Fruit fly (Drosophila melanogaster) whole organism, embryonic: ENCODE measurements around the gene Sec8.

Source experiments
- B-H1 ChIP-seq: fragments of 200-800 bp; sonication (Bioruptor generic); IDR thresholded peaks from 3 replicates; pipeline ENCODE4 v1.3.6; 2022; ENCODE audit warnings: missing biosample characterization, missing genetic modification characterization
- Bgb ChIP-seq: fragments of 200-800 bp; sonication (Bioruptor generic); IDR thresholded peaks from 2 replicates; pipeline ENCODE4 v1.3.6; 2022; ENCODE audit warnings: missing biosample characterization, missing genetic modification characterization; ENCODE audit not compliant: partially characterized antibody
- CG14710 ChIP-seq: fragments of 200-800 bp; sonication (Bioruptor generic); optimal IDR thresholded peaks from 3 replicates; lab custom pipeline; 2019; ENCODE audit warnings: missing biosample characterization, mild to moderate bottlenecking, missing genetic modification characterization, moderate library complexity
- CG2116 ChIP-seq: fragments of 200-800 bp; sonication (Bioruptor generic); optimal IDR thresholded peaks from 3 replicates; lab custom pipeline; 2018; ENCODE audit warnings: missing biosample characterization, mild to moderate bottlenecking, missing genetic modification characterization
- CG2712 ChIP-seq: fragments of 200-800 bp; optimal IDR thresholded peaks from 3 replicates; lab custom pipeline; 2019; ENCODE audit warnings: missing biosample characterization, mild to moderate bottlenecking, missing genetic modification characterization, moderate library complexity
- CG34224 ChIP-seq: fragments of 200-800 bp; sonication (Bioruptor generic); IDR thresholded peaks from 3 replicates; pipeline ENCODE4 v1.3.6; 2022; ENCODE audit warnings: missing biosample characterization, missing genetic modification characterization; ENCODE audit not compliant: partially characterized antibody
- CG6765 ChIP-seq: fragments of 200-800 bp; sonication (Bioruptor generic); optimal IDR thresholded peaks from 3 replicates; lab custom pipeline; 2017; ENCODE audit warnings: missing biosample characterization, mild to moderate bottlenecking, missing genetic modification characterization
- CG7357 ChIP-seq: fragments of 200-800 bp; sonication (Bioruptor generic); IDR thresholded peaks from 3 replicates; pipeline ENCODE4 v1.3.6; 2022; ENCODE audit warnings: missing biosample characterization, missing genetic modification characterization
- CG7556 ChIP-seq: fragments of 200-800 bp; sonication (Bioruptor generic); optimal IDR thresholded peaks from 2 replicates; lab custom pipeline; 2017; ENCODE audit warnings: missing biosample characterization, mild to moderate bottlenecking, missing genetic modification characterization
- CG7928 ChIP-seq: fragments of 200-800 bp; sonication (Bioruptor generic); optimal IDR thresholded peaks from 2 replicates; lab custom pipeline; 2017; ENCODE audit warnings: missing biosample characterization, mild to moderate bottlenecking, missing genetic modification characterization
- CG8944 ChIP-seq: fragments of 200-800 bp; sonication (Bioruptor generic); optimal IDR thresholded peaks from 3 replicates; lab custom pipeline; 2016; ENCODE audit warnings: missing biosample characterization, missing genetic modification characterization
- CTCF ChIP-seq: fragments of 200-800 bp; sonication (Bioruptor generic); optimal IDR thresholded peaks from 2 replicates; lab custom pipeline; 2017; ENCODE audit warnings: missing biosample characterization, mild to moderate bottlenecking, missing genetic modification characterization, moderate library complexity
- Dfd ChIP-seq, 2 experiments: fragments of >200 bp; optimal IDR thresholded peaks; 2 replicates each; lab custom pipeline; 2017; ENCODE audit warnings: missing biosample characterization in 2 of 2, missing genetic modification characterization in 2 of 2
- Dp ChIP-seq: fragments of 200-800 bp; sonication (Bioruptor generic); optimal IDR thresholded peaks from 2 replicates; lab custom pipeline; 2018; ENCODE audit warnings: missing biosample characterization, mild to moderate bottlenecking, missing genetic modification characterization, moderate library complexity
- E2f1 ChIP-seq: fragments of 200-800 bp; sonication (Bioruptor generic); IDR thresholded peaks from 2 replicates; pipeline ENCODE4 v1.3.6; 2022; ENCODE audit warnings: missing biosample characterization, missing genetic modification characterization
- Elba2 ChIP-seq: fragments of 200-800 bp; sonication (Bioruptor generic); optimal IDR thresholded peaks from 3 replicates; lab custom pipeline; 2016; ENCODE audit warnings: missing biosample characterization, missing genetic modification characterization
- Fer1 ChIP-seq: fragments of 200-800 bp; sonication (Bioruptor generic); optimal IDR thresholded peaks from 2 replicates; lab custom pipeline; 2017; ENCODE audit warnings: missing biosample characterization, mild to moderate bottlenecking, missing genetic modification characterization
- HmgZ ChIP-seq: fragments of 200-800 bp; sonication (Bioruptor generic); optimal IDR thresholded peaks from 2 replicates; lab custom pipeline; 2018; ENCODE audit warnings: missing biosample characterization, mild to moderate bottlenecking, missing genetic modification characterization
- Hmr ChIP-seq: fragments of 200-800 bp; sonication (Bioruptor generic); optimal IDR thresholded peaks from 3 replicates; lab custom pipeline; 2017; ENCODE audit warnings: mild to moderate bottlenecking, missing biosample characterization, missing genetic modification reagents, missing genetic modification characterization
- Lim3 ChIP-seq: fragments of 200-800 bp; sonication (Bioruptor generic); IDR thresholded peaks from 2 replicates; pipeline ENCODE4 v1.3.6; 2022; ENCODE audit warnings: missing biosample characterization, missing genetic modification characterization
- Med ChIP-seq: fragments of 200-800 bp; sonication (Bioruptor generic); peaks from one replicate; lab custom pipeline; 2016; ENCODE audit warnings: missing biosample characterization, missing genetic modification characterization, mild to moderate bottlenecking, inconsistent platforms, moderate library complexity
- Neu2 ChIP-seq: fragments of 200-800 bp; sonication (Bioruptor generic); optimal IDR thresholded peaks from 3 replicates; lab custom pipeline; 2016; ENCODE audit warnings: missing biosample characterization, missing genetic modification characterization, borderline replicate concordance
- Optix ChIP-seq: fragments of 200-800 bp; sonication (Bioruptor generic); IDR thresholded peaks from 3 replicates; pipeline ENCODE4 v1.3.6; 2022; ENCODE audit warnings: missing biosample characterization, missing genetic modification characterization
- Ptx1 ChIP-seq: fragments of 200-800 bp; sonication (Bioruptor generic); IDR thresholded peaks from 2 replicates; pipeline ENCODE4 v1.3.6; 2022; ENCODE audit warnings: missing biosample characterization, missing genetic modification characterization
- Ravus ChIP-seq: fragments of 200-800 bp; sonication (Bioruptor generic); IDR thresholded peaks from 2 replicates; pipeline ENCODE4 v1.3.6; 2022; ENCODE audit warnings: missing biosample characterization, missing genetic modification characterization
- Sox100B ChIP-seq: fragments of 200-800 bp; sonication (Bioruptor generic); optimal IDR thresholded peaks from 3 replicates; lab custom pipeline; 2018; ENCODE audit warnings: missing biosample characterization, mild to moderate bottlenecking, missing genetic modification characterization
- Ssrp ChIP-seq: fragments of 200-800 bp; sonication (Bioruptor generic); optimal IDR thresholded peaks from 2 replicates; lab custom pipeline; 2018; ENCODE audit warnings: missing biosample characterization, mild to moderate bottlenecking, missing genetic modification characterization, moderate library complexity
- Xrp1 ChIP-seq: fragments of 200-800 bp; sonication (Bioruptor generic); IDR thresholded peaks from 2 replicates; pipeline ENCODE4 v1.3.6; 2022; ENCODE audit warnings: missing biosample characterization, missing genetic modification characterization
- ash1 ChIP-seq: fragments of 200-800 bp; sonication (Bioruptor generic); optimal IDR thresholded peaks from 2 replicates; lab custom pipeline; 2018; ENCODE audit warnings: missing biosample characterization, mild to moderate bottlenecking, missing genetic modification characterization
- btn ChIP-seq: fragments of 200-800 bp; sonication (Bioruptor generic); optimal IDR thresholded peaks from 2 replicates; lab custom pipeline; 2016; ENCODE audit warnings: missing biosample characterization, missing genetic modification characterization
- chm ChIP-seq: fragments of 200-800 bp; sonication (Bioruptor generic); IDR thresholded peaks from 2 replicates; pipeline ENCODE4 v1.3.6; 2022; ENCODE audit warnings: missing biosample characterization, missing genetic modification characterization
- crol ChIP-seq: fragments of 200-800 bp; sonication (Bioruptor generic); IDR thresholded peaks from 2 replicates; pipeline ENCODE4 v1.3.6; 2022; ENCODE audit warnings: missing biosample characterization, missing genetic modification characterization
- crp ChIP-seq, 2 experiments: fragments of 200-800 bp; sonication (Bioruptor generic); optimal IDR thresholded peaks; 2 replicates in 1 of 2; 3 replicates in 1 of 2; lab custom pipeline; 2017; ENCODE audit warnings: missing biosample characterization in 2 of 2, missing genetic modification characterization in 2 of 2, mild to moderate bottlenecking in 1 of 2, moderate library complexity in 1 of 2
- gce ChIP-seq: fragments of 200-800 bp; sonication (Bioruptor generic); IDR thresholded peaks from 3 replicates; pipeline ENCODE4 v1.3.6; 2022; ENCODE audit warnings: missing biosample characterization, missing genetic modification characterization
- gcm ChIP-seq: fragments of 200-800 bp; sonication (Bioruptor generic); optimal IDR thresholded peaks from 2 replicates; lab custom pipeline; 2019; ENCODE audit warnings: missing biosample characterization, mild to moderate bottlenecking, missing genetic modification characterization, moderate library complexity
- gcm2 ChIP-seq: fragments of 200-800 bp; sonication (Bioruptor generic); optimal IDR thresholded peaks from 2 replicates; lab custom pipeline; 2016; ENCODE audit warnings: missing biosample characterization, missing genetic modification characterization
- grau ChIP-seq: fragments of 200-800 bp; optimal IDR thresholded peaks from 3 replicates; lab custom pipeline; 2019; ENCODE audit warnings: missing biosample characterization, mild to moderate bottlenecking, missing genetic modification characterization, moderate library complexity
- ham ChIP-seq: fragments of 200-800 bp; sonication (Bioruptor generic); IDR thresholded peaks from 2 replicates; pipeline ENCODE4 v1.3.6; 2022; ENCODE audit warnings: missing biosample characterization, missing genetic modification characterization
- hbn ChIP-seq: fragments of 200-800 bp; sonication (Bioruptor generic); IDR thresholded peaks from 2 replicates; pipeline ENCODE4 v1.3.6; 2022; ENCODE audit warnings: missing biosample characterization, missing genetic modification characterization; ENCODE audit not compliant: partially characterized antibody
- oc ChIP-seq: fragments of 200-800 bp; sonication (Bioruptor generic); optimal IDR thresholded peaks from 2 replicates; lab custom pipeline; 2018; ENCODE audit warnings: missing biosample characterization, mild to moderate bottlenecking, missing genetic modification characterization, moderate library complexity
- org-1 ChIP-seq: fragments of 200-800 bp; sonication (Bioruptor generic); optimal IDR thresholded peaks from 2 replicates; lab custom pipeline; 2017; ENCODE audit warnings: missing biosample characterization, missing genetic modification characterization
- pfk ChIP-seq: fragments of 200-800 bp; sonication (Bioruptor generic); optimal IDR thresholded peaks from 2 replicates; lab custom pipeline; 2018; ENCODE audit warnings: missing biosample characterization, mild to moderate bottlenecking, missing genetic modification characterization, moderate library complexity
- psq ChIP-seq: fragments of 200-800 bp; sonication (Bioruptor generic); optimal IDR thresholded peaks from 2 replicates; lab custom pipeline; 2017; ENCODE audit warnings: missing biosample characterization, missing genetic modification characterization
- pum ChIP-seq: fragments of 200-800 bp; sonication (Bioruptor generic); optimal IDR thresholded peaks from 2 replicates; lab custom pipeline; 2016; ENCODE audit warnings: missing biosample characterization, missing genetic modification characterization
- run ChIP-seq: fragments of 200-800 bp; sonication (Bioruptor generic); optimal IDR thresholded peaks from 3 replicates; lab custom pipeline; 2018; ENCODE audit warnings: missing biosample characterization, mild to moderate bottlenecking, missing genetic modification characterization
- sc ChIP-seq, 3 experiments: fragments of >200 bp in 2 of 3; fragments of 200-800 bp in 1 of 3; sonication (Bioruptor generic) in 1 of 3; optimal IDR thresholded peaks; 2 replicates in 2 of 3; 3 replicates in 1 of 3; lab custom pipeline; 2017; ENCODE audit warnings: mild to moderate bottlenecking in 1 of 3, missing biosample characterization in 1 of 3, missing genetic modification characterization in 1 of 3, missing genetic modification reagents in 1 of 3
- sug ChIP-seq: fragments of 200-800 bp; optimal IDR thresholded peaks from 2 replicates; lab custom pipeline; 2019; ENCODE audit warnings: missing biosample characterization, mild to moderate bottlenecking, missing genetic modification characterization, moderate library complexity
- tna ChIP-seq: fragments of 200-800 bp; sonication (Bioruptor generic); IDR thresholded peaks from 2 replicates; pipeline ENCODE4 v1.3.6; 2022; ENCODE audit warnings: missing biosample characterization, missing genetic modification characterization; ENCODE audit not compliant: partially characterized antibody
- trem ChIP-seq: fragments of 200-800 bp; optimal IDR thresholded peaks from 3 replicates; lab custom pipeline; 2019; ENCODE audit warnings: missing biosample characterization, mild to moderate bottlenecking, missing genetic modification characterization, moderate library complexity
- zf30C ChIP-seq: fragments of 200-800 bp; sonication (Bioruptor generic); optimal IDR thresholded peaks from 3 replicates; lab custom pipeline; 2018; ENCODE audit warnings: missing biosample characterization, mild to moderate bottlenecking, missing genetic modification characterization

The Sec8 gene

DNA sequence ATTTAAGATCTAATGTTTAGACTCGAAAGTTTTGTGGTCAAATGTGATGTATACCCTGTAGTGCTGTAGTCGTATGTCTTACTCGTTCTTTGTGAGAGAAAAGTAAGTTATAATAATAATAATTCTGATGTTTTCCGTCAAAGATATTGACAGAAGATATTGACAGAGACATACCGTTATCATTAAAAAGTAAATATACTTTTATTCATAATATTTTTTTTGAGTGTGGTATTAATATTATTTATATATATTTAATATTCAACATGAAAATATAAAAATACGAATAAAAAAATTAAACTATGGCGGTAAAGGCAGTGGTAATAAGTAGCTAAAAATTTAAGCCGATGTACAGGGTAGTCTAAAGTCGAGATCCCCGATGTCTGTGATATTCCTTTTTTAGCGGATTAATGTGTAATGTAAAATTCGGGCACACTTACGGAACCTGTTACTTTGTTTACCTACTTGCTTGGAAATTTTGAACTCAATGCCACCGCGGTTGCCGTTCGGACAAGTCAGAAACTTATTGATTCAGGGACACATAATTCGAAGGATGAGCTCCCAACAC is 22.4 kb downstream of the Sec8 start, which contains the start of the genes CG2100 and CG1236 (continued):
- TF ChIP-seq CG7556 (GFP tag; lab: Kevin White, UChicago) (peak; percentile 91), Dfd (GFP tag; optimal IDR thresholded peaks at IDR 0.05; lab: Kevin White, UChicago) (no peak), Med (GFP tag; lab: Kevin White, UChicago) (peak; percentile 88), CG14710 (tag; lab: Kevin White, UChicago) (peak; percentile 91), oc (peak; percentile 82), crp (GFP tag; optimal IDR thresholded peaks at IDR 0.05; lab: Kevin White, UChicago) (peak in 1 of 2 experiments; percentile 35), pum (peak; percentile 32), gcm2 (GFP tag; lab: Kevin White, UChicago) (peak; percentile 13), Ptx1 (GFP tag; lab: Robert Waterston, UW) (peak; percentile 82), Dp (peak; percentile 21), CG6765 (GFP tag; lab: Kevin White, UChicago) (peak; percentile 69), btn (GFP tag; lab: Kevin White, UChicago) (peak; percentile 3), org-1 (peak; percentile 68), tna (GFP tag; lab: Robert Waterston, UW) (no peak), trem (tag; lab: Kevin White, UChicago) (peak; percentile 82), Fer1 (GFP tag; lab: Kevin White, UChicago) (peak; percentile 81), sug (tag; lab: Kevin White, UChicago) (peak; percentile 68), hbn (GFP tag; lab: Robert Waterston, UW) (no peak), chm (GFP tag; lab: Robert Waterston, UW) (peak; percentile 79), Ravus (GFP tag; lab: Robert Waterston, UW) (no peak; the same call in 1 of the 2 replicates), pfk (GFP tag; lab: Kevin White, UChicago) (no peak), Neu2 (no peak), CG7357 (GFP tag; lab: Robert Waterston, UW) (peak; percentile 56; the same call in 2 of the 3 replicates), zf30C (no peak), psq (GFP tag; lab: Kevin White, UChicago) (peak; percentile 27), CG34224 (GFP tag; lab: Robert Waterston, UW) (no peak), Hmr (peak; percentile 89), gcm (GFP tag; lab: Kevin White, UChicago) (peak; percentile 89), B-H1 (GFP tag; lab: Robert Waterston, UW) (peak; percentile 58), Ssrp (peak; percentile 90), Lim3 (no peak), CG8944 (GFP tag; lab: Kevin White, UChicago) (peak; percentile 40), Xrp1 (GFP tag; lab: Robert Waterston, UW) (peak; percentile 83), grau (tag; lab: Kevin White, UChicago) (peak; percentile 89), E2f1 (GFP tag; lab: Robert Waterston, UW) (peak; percentile 81), Optix (GFP tag; lab: Robert Waterston, UW) (peak; percentile 26; the same call in 1 of the 3 replicates), CG2712 (peak; percentile 93), gce (GFP tag; lab: Robert Waterston, UW) (0 out of 3 replicates have a peak, but pooled peaks have one; percentile 33), sc (optimal IDR thresholded peaks at IDR 0.05; lab: Kevin White, UChicago) (no peak), sc (GFP tag; optimal IDR thresholded peaks at IDR 0.05; lab: Kevin White, UChicago) (peak; percentile 85), HmgZ (tag; lab: Kevin White, UChicago) (peak; percentile 58), CG7928 (GFP tag; lab: Kevin White, UChicago) (peak; percentile 32), run (tag; lab: Kevin White, UChicago) (peak; percentile 77), crol (no peak), CG2116 (peak; percentile 69), Bgb (GFP tag; lab: Robert Waterston, UW) (no peak), CTCF (GFP tag; lab: Kevin White, UChicago) (peak; percentile 24), Sox100B (GFP tag; lab: Kevin White, UChicago) (peak; percentile 93), Elba2 (GFP tag; lab: Kevin White, UChicago) (no peak), ham (GFP tag; lab: Robert Waterston, UW) (no peak), ash1 (GFP tag; lab: Kevin White, UChicago) (no peak)
